Fruit fly (Drosophila melanogaster) whole organism, embryonic: ENCODE results near the gene Ocrl.
A peak's percentile ranks its signal among the peaks of the same experiment; 100 is the strongest.

Source experiments
- Ada2b ChIP-seq: fragments of 200-800 bp; sonication (Bioruptor generic); IDR thresholded peaks from 2 replicates; pipeline ENCODE4 v1.3.6; 2022; ENCODE audit warnings: missing biosample characterization, missing genetic modification characterization
- B-H1 ChIP-seq: fragments of 200-800 bp; sonication (Bioruptor generic); IDR thresholded peaks from 3 replicates; pipeline ENCODE4 v1.3.6; 2022; ENCODE audit warnings: missing biosample characterization, missing genetic modification characterization
- CG10147 ChIP-seq: fragments of 200-800 bp; sonication (Bioruptor generic); optimal IDR thresholded peaks from 2 replicates; lab custom pipeline; 2019; ENCODE audit warnings: missing biosample characterization, mild to moderate bottlenecking, missing genetic modification characterization, moderate library complexity
- CG10366 ChIP-seq: fragments of 200-800 bp; sonication (Bioruptor generic); IDR thresholded peaks from 2 replicates; pipeline ENCODE4 v1.3.6; 2022; ENCODE audit warnings: missing biosample characterization, missing genetic modification characterization
- CG12155 ChIP-seq: fragments of 200-800 bp; sonication (Bioruptor generic); optimal IDR thresholded peaks from 3 replicates; lab custom pipeline; 2016; ENCODE audit warnings: missing biosample characterization, missing genetic modification characterization
- CG12299 ChIP-seq: fragments of 200-800 bp; sonication (Bioruptor generic); optimal IDR thresholded peaks from 2 replicates; lab custom pipeline; 2018; ENCODE audit warnings: missing biosample characterization, mild to moderate bottlenecking, missing genetic modification characterization
- CG13775 ChIP-seq: fragments of 200-800 bp; sonication (Bioruptor generic); optimal IDR thresholded peaks from 3 replicates; lab custom pipeline; 2017; ENCODE audit warnings: missing biosample characterization, mild to moderate bottlenecking, missing genetic modification characterization
- CG14965 ChIP-seq: fragments of 200-800 bp; sonication (Bioruptor generic); optimal IDR thresholded peaks from 2 replicates; lab custom pipeline; 2016; ENCODE audit warnings: missing biosample characterization, missing genetic modification characterization, borderline replicate concordance
- CG18619 ChIP-seq: fragments of 200-800 bp; sonication (Bioruptor generic); optimal IDR thresholded peaks from 3 replicates; lab custom pipeline; 2017; ENCODE audit warnings: missing biosample characterization, mild to moderate bottlenecking, missing genetic modification characterization
- CG2129 ChIP-seq: fragments of 200-800 bp; sonication (Bioruptor generic); IDR thresholded peaks from 2 replicates; pipeline ENCODE4 v1.3.6; 2022; ENCODE audit warnings: missing biosample characterization, missing genetic modification characterization; ENCODE audit not compliant: partially characterized antibody
- CG30431 ChIP-seq: fragments of 200-800 bp; sonication (Bioruptor generic); optimal IDR thresholded peaks from 2 replicates; lab custom pipeline; 2017; ENCODE audit warnings: missing biosample characterization, missing genetic modification characterization
- CG3065 ChIP-seq: fragments of 200-800 bp; sonication (Bioruptor generic); optimal IDR thresholded peaks from 2 replicates; lab custom pipeline; 2016; ENCODE audit warnings: missing biosample characterization, missing genetic modification characterization
- CG3995 ChIP-seq: fragments of 200-800 bp; sonication (Bioruptor generic); optimal IDR thresholded peaks from 3 replicates; lab custom pipeline; 2016; ENCODE audit warnings: missing biosample characterization, missing genetic modification characterization
- CG4328 ChIP-seq: fragments of 200-800 bp; sonication (Bioruptor generic); optimal IDR thresholded peaks from 3 replicates; lab custom pipeline; 2017; ENCODE audit warnings: missing biosample characterization, missing genetic modification reagents, missing genetic modification characterization
- CG5245 ChIP-seq: fragments of 200-800 bp; sonication (Bioruptor generic); optimal IDR thresholded peaks from 3 replicates; lab custom pipeline; 2016; ENCODE audit warnings: missing biosample characterization, missing genetic modification characterization
- CG6765 ChIP-seq: fragments of 200-800 bp; sonication (Bioruptor generic); optimal IDR thresholded peaks from 3 replicates; lab custom pipeline; 2017; ENCODE audit warnings: missing biosample characterization, mild to moderate bottlenecking, missing genetic modification characterization
- CG7556 ChIP-seq: fragments of 200-800 bp; sonication (Bioruptor generic); optimal IDR thresholded peaks from 2 replicates; lab custom pipeline; 2017; ENCODE audit warnings: missing biosample characterization, mild to moderate bottlenecking, missing genetic modification characterization
- Chrac-16 ChIP-seq: fragments of 200-800 bp; sonication (Bioruptor generic); optimal IDR thresholded peaks from 3 replicates; lab custom pipeline; 2016; ENCODE audit warnings: missing biosample characterization, missing genetic modification characterization
- CoRest ChIP-seq: fragments of 200-800 bp; sonication (Bioruptor generic); optimal IDR thresholded peaks from 3 replicates; lab custom pipeline; 2018; ENCODE audit warnings: missing biosample characterization, mild to moderate bottlenecking, missing genetic modification characterization, moderate library complexity
- Deaf1 ChIP-seq: fragments of 200-800 bp; optimal IDR thresholded peaks from 3 replicates; lab custom pipeline; 2019; ENCODE audit warnings: missing biosample characterization, mild to moderate bottlenecking, missing genetic modification characterization, moderate library complexity
- HLH3B ChIP-seq: fragments of 200-800 bp; sonication (Bioruptor generic); IDR thresholded peaks from 2 replicates; pipeline ENCODE4 v1.3.6; 2022; ENCODE audit warnings: missing biosample characterization, missing genetic modification characterization
- HmgZ ChIP-seq: fragments of 200-800 bp; sonication (Bioruptor generic); optimal IDR thresholded peaks from 2 replicates; lab custom pipeline; 2018; ENCODE audit warnings: missing biosample characterization, mild to moderate bottlenecking, missing genetic modification characterization
- Lim3 ChIP-seq: fragments of 200-800 bp; sonication (Bioruptor generic); IDR thresholded peaks from 2 replicates; pipeline ENCODE4 v1.3.6; 2022; ENCODE audit warnings: missing biosample characterization, missing genetic modification characterization
- Side ChIP-seq: fragments of 200-800 bp; sonication (Bioruptor generic); optimal IDR thresholded peaks from 2 replicates; lab custom pipeline; 2016; ENCODE audit warnings: missing biosample characterization, missing genetic modification characterization
- Sin3A ChIP-seq: fragments of >200 bp; optimal IDR thresholded peaks from 2 replicates; lab custom pipeline; 2018
- Sry-δ ChIP-seq: fragments of 200-800 bp; sonication (Bioruptor generic); optimal IDR thresholded peaks from 2 replicates; lab custom pipeline; 2016; ENCODE audit warnings: missing biosample characterization, missing genetic modification characterization
- Ssrp ChIP-seq: fragments of 200-800 bp; sonication (Bioruptor generic); optimal IDR thresholded peaks from 2 replicates; lab custom pipeline; 2018; ENCODE audit warnings: missing biosample characterization, mild to moderate bottlenecking, missing genetic modification characterization, moderate library complexity
- Taf1 ChIP-seq: fragments of 200-800 bp; sonication (Bioruptor generic); IDR thresholded peaks from 2 replicates; pipeline ENCODE4 v1.3.6; 2022; ENCODE audit warnings: missing biosample characterization, missing genetic modification characterization
- Tbp ChIP-seq: fragments of >200 bp; optimal IDR thresholded peaks from 2 replicates; lab custom pipeline; 2018; ENCODE audit warnings: missing biosample characterization, missing genetic modification characterization
- Xrp1 ChIP-seq: fragments of 200-800 bp; sonication (Bioruptor generic); IDR thresholded peaks from 2 replicates; pipeline ENCODE4 v1.3.6; 2022; ENCODE audit warnings: missing biosample characterization, missing genetic modification characterization
- ac ChIP-seq: fragments of 200-800 bp; sonication (Bioruptor generic); optimal IDR thresholded peaks from 3 replicates; lab custom pipeline; 2017; ENCODE audit warnings: missing biosample characterization, mild to moderate bottlenecking, missing genetic modification characterization
- bbx ChIP-seq: fragments of 200-800 bp; sonication (Bioruptor generic); IDR thresholded peaks from 2 replicates; pipeline ENCODE4 v1.3.6; 2022; ENCODE audit warnings: missing biosample characterization, missing genetic modification characterization; ENCODE audit not compliant: partially characterized antibody
- bigmax ChIP-seq: fragments of 200-800 bp; sonication (Bioruptor generic); optimal IDR thresholded peaks from 2 replicates; lab custom pipeline; 2018; ENCODE audit warnings: missing biosample characterization, mild to moderate bottlenecking, missing genetic modification characterization
- btn ChIP-seq: fragments of 200-800 bp; sonication (Bioruptor generic); optimal IDR thresholded peaks from 2 replicates; lab custom pipeline; 2016; ENCODE audit warnings: missing biosample characterization, missing genetic modification characterization
- cad ChIP-seq: fragments of >200 bp; optimal IDR thresholded peaks from 2 replicates; lab custom pipeline; 2017; ENCODE audit warnings: missing biosample characterization, missing genetic modification characterization
- crol ChIP-seq: fragments of 200-800 bp; sonication (Bioruptor generic); IDR thresholded peaks from 2 replicates; pipeline ENCODE4 v1.3.6; 2022; ENCODE audit warnings: missing biosample characterization, missing genetic modification characterization
- gem ChIP-seq: fragments of 200-800 bp; sonication (Bioruptor generic); optimal IDR thresholded peaks from 2 replicates; lab custom pipeline; 2019; ENCODE audit warnings: missing biosample characterization, mild to moderate bottlenecking, missing genetic modification characterization, moderate library complexity
- hbn ChIP-seq: fragments of 200-800 bp; sonication (Bioruptor generic); IDR thresholded peaks from 2 replicates; pipeline ENCODE4 v1.3.6; 2022; ENCODE audit warnings: missing biosample characterization, missing genetic modification characterization; ENCODE audit not compliant: partially characterized antibody
- hkb ChIP-seq, 2 experiments: fragments of 200-800 bp in 1 of 2; fragments of >200 bp in 1 of 2; sonication (Bioruptor generic) in 1 of 2; IDR thresholded peaks in 1 of 2; optimal IDR thresholded peaks in 1 of 2; 2 replicates each; pipeline versions ENCODE4 v1.3.6 to Lab custom; 2017 to 2022; ENCODE audit warnings: missing biosample characterization in 1 of 2, missing genetic modification characterization in 1 of 2
- inv ChIP-seq: fragments of 200-800 bp; sonication (Bioruptor generic); IDR thresholded peaks from 2 replicates; pipeline ENCODE4 v1.3.6; 2022; ENCODE audit warnings: missing biosample characterization, missing genetic modification characterization; ENCODE audit not compliant: partially characterized antibody
- kay ChIP-seq: fragments of 200-800 bp; sonication (Bioruptor generic); optimal IDR thresholded peaks from 2 replicates; lab custom pipeline; 2016; ENCODE audit warnings: missing biosample characterization, missing genetic modification characterization
- nerfin-1 ChIP-seq: fragments of 200-800 bp; sonication (Bioruptor generic); optimal IDR thresholded peaks from 3 replicates; lab custom pipeline; 2019; ENCODE audit warnings: missing biosample characterization, mild to moderate bottlenecking, missing genetic modification characterization, moderate library complexity
- pho ChIP-seq: fragments of 200-800 bp; sonication (Bioruptor generic); optimal IDR thresholded peaks from 2 replicates; lab custom pipeline; 2016; ENCODE audit warnings: missing biosample characterization, missing genetic modification characterization
- prd ChIP-seq, 3 experiments: fragments of >200 bp in 2 of 3; fragments of 200-800 bp in 1 of 3; sonication (Bioruptor generic) in 1 of 3; optimal IDR thresholded peaks in 2 of 3; IDR thresholded peaks in 1 of 3; 2 replicates in 2 of 3; 3 replicates in 1 of 3; pipeline versions ENCODE4 v1.3.6 to Lab custom; 2017 to 2022; ENCODE audit warnings: missing biosample characterization in 1 of 3, missing genetic modification characterization in 1 of 3
- row ChIP-seq: fragments of 200-800 bp; sonication (Bioruptor generic); IDR thresholded peaks from 3 replicates; pipeline ENCODE4 v1.3.6; 2022; ENCODE audit warnings: missing biosample characterization, missing genetic modification characterization
- sens ChIP-seq: fragments of 200-800 bp; sonication (Bioruptor generic); peaks from one replicate; lab custom pipeline; 2016; ENCODE audit warnings: missing biosample characterization, missing genetic modification characterization
- stc ChIP-seq: fragments of 200-800 bp; sonication (Bioruptor generic); IDR thresholded peaks from 2 replicates; pipeline ENCODE4 v1.3.6; 2022; ENCODE audit warnings: missing biosample characterization, missing genetic modification characterization
- tio ChIP-seq: fragments of 200-800 bp; sonication (Bioruptor generic); optimal IDR thresholded peaks from 2 replicates; lab custom pipeline; 2017; ENCODE audit warnings: missing biosample characterization, missing genetic modification characterization, inconsistent platforms
- twi ChIP-seq: fragments of 200-800 bp; optimal IDR thresholded peaks from 2 replicates; lab custom pipeline; 2019; ENCODE audit warnings: missing biosample characterization, mild to moderate bottlenecking, missing genetic modification characterization, moderate library complexity
- tx ChIP-seq: fragments of 200-800 bp; sonication (Bioruptor generic); optimal IDR thresholded peaks from 2 replicates; lab custom pipeline; 2016; ENCODE audit warnings: missing biosample characterization, missing genetic modification characterization

Ocrl gene

DNA sequence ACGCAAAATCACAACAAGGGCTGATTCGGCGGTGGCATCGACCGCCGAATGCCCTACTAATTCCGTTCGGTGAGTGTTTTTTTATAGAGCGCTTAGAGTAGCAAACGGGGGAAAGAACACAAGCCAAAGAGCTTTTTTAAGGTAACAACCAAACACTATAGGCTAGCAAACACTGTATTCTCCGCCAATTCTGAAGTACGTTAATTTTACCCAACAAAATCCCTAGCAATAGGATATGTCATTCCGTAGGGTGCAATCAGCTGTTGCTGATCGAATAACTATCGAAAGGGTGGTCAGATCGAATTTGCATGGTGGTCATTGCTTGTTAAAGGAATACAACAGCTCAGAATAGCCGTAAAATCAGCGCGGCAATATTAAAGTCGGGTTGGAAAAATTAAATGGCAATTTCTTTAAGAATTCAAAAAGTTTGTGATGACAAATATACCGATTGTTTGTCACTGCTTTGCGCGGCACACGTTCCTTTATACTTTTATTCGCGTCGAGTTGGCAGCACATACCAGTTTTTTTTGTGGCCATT is 15.0 kb upstream of the Ocrl start, which contains the start of gene mip130 (continued):
- TF ChIP-seq crol (GFP tag; lab: Robert Waterston, UW), result no peak
- TF ChIP-seq CG6765 (GFP tag; lab: Kevin White, UChicago), result no peak
- TF ChIP-seq row (GFP tag; lab: Robert Waterston, UW), result peak; percentile 92
- peak; percentile 66 for TF ChIP-seq Xrp1 (GFP tag; lab: Robert Waterston, UW)
- peak; percentile 15 for TF ChIP-seq Deaf1 (tag; lab: Kevin White, UChicago)
- no peak for TF ChIP-seq nerfin-1 (tag; lab: Kevin White, UChicago)
- peak; percentile 55 for TF ChIP-seq CG10147 (GFP tag; lab: Kevin White, UChicago)
- TF ChIP-seq Tbp, result no peak
- TF ChIP-seq HmgZ, result peak; percentile 31
- TF ChIP-seq inv (GFP tag; lab: Robert Waterston, UW), result peak; percentile 65; the same call in 1 of the 2 replicates
- TF ChIP-seq Sry-δ (GFP tag; lab: Kevin White, UChicago), result peak; percentile 89
- TF ChIP-seq tio, result no peak
- TF ChIP-seq CG4328 (GFP tag; lab: Kevin White, UChicago), result no peak
- TF ChIP-seq Ada2b (GFP tag; lab: Robert Waterston, UW), result no peak
- no peak for TF ChIP-seq cad (GFP tag; lab: Kevin White, UChicago)
- peak; percentile 4 for TF ChIP-seq twi (tag; lab: Kevin White, UChicago)
- TF ChIP-seq CG18619, result peak; percentile 53
- TF ChIP-seq CG5245 (GFP tag; lab: Kevin White, UChicago), result no peak
- TF ChIP-seq CoRest (tag; lab: Kevin White, UChicago), result peak; percentile 64
- TF ChIP-seq CG3995 (GFP tag; lab: Kevin White, UChicago), result peak; percentile 98
- TF ChIP-seq bigmax (GFP tag; lab: Kevin White, UChicago), result no peak
- no peak for TF ChIP-seq Chrac-16 (GFP tag; lab: Kevin White, UChicago)
- TF ChIP-seq CG14965, result no peak
- no peak for TF ChIP-seq stc (GFP tag; lab: Robert Waterston, UW)
- TF ChIP-seq Lim3 (GFP tag; lab: Robert Waterston, UW), result no peak
- TF ChIP-seq kay (GFP tag; lab: Kevin White, UChicago), result no peak
- TF ChIP-seq hbn (GFP tag; lab: Robert Waterston, UW), result peak; percentile 71
- no peak for TF ChIP-seq Taf1
- peak; percentile 31 for TF ChIP-seq CG13775 (GFP tag; lab: Kevin White, UChicago)
- TF ChIP-seq CG30431 (GFP tag; lab: Kevin White, UChicago), result no peak
- TF ChIP-seq CG12155 (GFP tag; lab: Kevin White, UChicago), result peak; percentile 38
- TF ChIP-seq bbx, result peak; percentile 53; the same call in 1 of the 2 replicates
- TF ChIP-seq prd (optimal IDR thresholded peaks at IDR 0.05; lab: Kevin White, UChicago), result no peak
- TF ChIP-seq prd (GFP tag; IDR thresholded peaks at IDR 0.05; lab: Robert Waterston, UW), result peak; percentile 40; the same call in 1 of the 3 replicates
- no peak for TF ChIP-seq pho
- TF ChIP-seq Side (GFP tag; lab: Kevin White, UChicago), result no peak
- TF ChIP-seq tx, result no peak
- no peak for TF ChIP-seq gem
- no peak for TF ChIP-seq ac (GFP tag; lab: Kevin White, UChicago)
- TF ChIP-seq B-H1, result no peak
- peak; percentile 88 for TF ChIP-seq sens (GFP tag; lab: Kevin White, UChicago)
- TF ChIP-seq Ssrp (tag; lab: Kevin White, UChicago), result peak; percentile 48
- TF ChIP-seq Sin3A (lab: Kevin White, UChicago), result peak; percentile 58
- peak; percentile 50; the same call in 1 of the 2 replicates for TF ChIP-seq HLH3B (GFP tag; lab: Robert Waterston, UW)
- peak; percentile 17 for TF ChIP-seq btn (GFP tag; lab: Kevin White, UChicago)
- TF ChIP-seq CG10366 (GFP tag; lab: Robert Waterston, UW), result no peak; the same call in 1 of the 2 replicates
- peak; percentile 48; the same call in 1 of the 2 replicates for TF ChIP-seq CG2129 (GFP tag; lab: Robert Waterston, UW)
- TF ChIP-seq CG3065 (GFP tag; lab: Kevin White, UChicago), result no peak
- peak; percentile 51 for TF ChIP-seq CG7556
- TF ChIP-seq hkb (optimal IDR thresholded peaks at IDR 0.05; lab: Kevin White, UChicago), result peak; percentile 56
- peak; percentile 63; the same call in 1 of the 2 replicates for TF ChIP-seq hkb (GFP tag; IDR thresholded peaks at IDR 0.05; lab: Robert Waterston, UW)
- peak; percentile 51 for TF ChIP-seq CG12299 (tag; lab: Kevin White, UChicago)
